Worm (Caenorhabditis elegans): ENCODE data around the gene T19C4.24.

ce11 chrV:11164475-11164874 is 17.7 kb upstream of the T19C4.24 start, which contains the start of gene srg-40:
- TF ChIP-seq dmd-4 (tag; optimal IDR thresholded peaks at IDR 0.05; ENCODE audit: borderline replicate concordance) (no peak), fkh-10 (GFP tag; optimal IDR thresholded peaks at IDR 0.05) (no peak), ama-1 (optimal IDR thresholded peaks at IDR 0.05) (no peak), ztf-16 (tag; optimal IDR thresholded peaks at IDR 0.05) (no peak), pqm-1 (tag; optimal IDR thresholded peaks at IDR 0.05) (no peak), ahr-1 (tag; optimal IDR thresholded peaks at IDR 0.05) (no peak), nfya-1 (tag; optimal IDR thresholded peaks at IDR 0.05) (no peak), ref-2 (tag; optimal IDR thresholded peaks at IDR 0.05) (no peak), dve-1 (tag; optimal IDR thresholded peaks at IDR 0.05) (no peak), ceh-9 (tag; optimal IDR thresholded peaks at IDR 0.05) (no peak), nhr-232 (tag; optimal IDR thresholded peaks at IDR 0.05) (no peak), tbx-2 (tag; optimal IDR thresholded peaks at IDR 0.05) (no peak)

Data from whole organism, late embryonic.